Fruit fly (Drosophila melanogaster) whole organism, embryonic: ENCODE results near the gene p24-1.

ENCODE experiments used
- Asciz ChIP-seq: fragments of 200-800 bp; sonication (Bioruptor generic); optimal IDR thresholded peaks from 2 replicates; lab custom pipeline; 2017; ENCODE audit warnings: missing biosample characterization, mild to moderate bottlenecking, missing genetic modification characterization, missing genetic modification reagents
- CG10462 ChIP-seq: fragments of 200-800 bp; sonication (Bioruptor generic); optimal IDR thresholded peaks from 2 replicates; lab custom pipeline; 2016; ENCODE audit warnings: missing biosample characterization, missing genetic modification characterization
- CG11085 ChIP-seq: fragments of 200-800 bp; sonication (Bioruptor generic); IDR thresholded peaks from 2 replicates; pipeline ENCODE4 v1.3.6; 2022; ENCODE audit warnings: missing biosample characterization, missing genetic modification characterization
- CG12071 ChIP-seq: fragments of 200-800 bp; sonication (Bioruptor generic); optimal IDR thresholded peaks from 3 replicates; lab custom pipeline; 2018; ENCODE audit warnings: missing biosample characterization, mild to moderate bottlenecking, missing genetic modification characterization
- CG12391 ChIP-seq: fragments of 200-800 bp; sonication (Bioruptor generic); optimal IDR thresholded peaks from 3 replicates; lab custom pipeline; 2018; ENCODE audit warnings: missing biosample characterization, mild to moderate bottlenecking, missing genetic modification characterization, moderate library complexity
- CG12659 ChIP-seq: fragments of 200-800 bp; sonication (Bioruptor generic); optimal IDR thresholded peaks from 3 replicates; lab custom pipeline; 2017; ENCODE audit warnings: mild to moderate bottlenecking, missing biosample characterization, missing genetic modification reagents, missing genetic modification characterization
- CG13287 ChIP-seq: fragments of 200-800 bp; sonication (Bioruptor generic); IDR thresholded peaks from 2 replicates; pipeline ENCODE4 v1.3.6; 2022; ENCODE audit warnings: missing biosample characterization, missing genetic modification characterization; ENCODE audit not compliant: partially characterized antibody
- CG13296 ChIP-seq: fragments of 200-800 bp; sonication (Bioruptor generic); optimal IDR thresholded peaks from 3 replicates; lab custom pipeline; 2018; ENCODE audit warnings: missing biosample characterization, mild to moderate bottlenecking, missing genetic modification characterization
- CG13424 ChIP-seq: fragments of 200-800 bp; sonication (Bioruptor generic); optimal IDR thresholded peaks from 2 replicates; lab custom pipeline; 2019; ENCODE audit warnings: missing biosample characterization, mild to moderate bottlenecking, missing genetic modification characterization, moderate library complexity
- CG15601 ChIP-seq: fragments of 200-800 bp; sonication (Bioruptor generic); optimal IDR thresholded peaks from 3 replicates; lab custom pipeline; 2019; ENCODE audit warnings: missing biosample characterization, mild to moderate bottlenecking, missing genetic modification characterization, moderate library complexity
- CG17361 ChIP-seq: fragments of 200-800 bp; sonication (Bioruptor generic); IDR thresholded peaks from 3 replicates; pipeline ENCODE4 v1.3.6; 2022; ENCODE audit warnings: missing biosample characterization, missing genetic modification characterization
- CG18476 ChIP-seq: fragments of 200-800 bp; sonication (Bioruptor generic); optimal IDR thresholded peaks from 2 replicates; lab custom pipeline; 2016; ENCODE audit warnings: missing biosample characterization, mild to moderate bottlenecking, missing genetic modification characterization
- CG18764 ChIP-seq: fragments of 200-800 bp; sonication (Bioruptor generic); optimal IDR thresholded peaks from 3 replicates; lab custom pipeline; 2016; ENCODE audit warnings: missing biosample characterization, missing genetic modification characterization
- CG2202 ChIP-seq: fragments of 200-800 bp; sonication (Bioruptor generic); optimal IDR thresholded peaks from 2 replicates; lab custom pipeline; 2018; ENCODE audit warnings: missing biosample characterization, mild to moderate bottlenecking, missing genetic modification characterization
- CG33213 ChIP-seq: fragments of 200-800 bp; sonication (Bioruptor generic); optimal IDR thresholded peaks from 3 replicates; lab custom pipeline; 2016; ENCODE audit warnings: missing biosample characterization, missing genetic modification characterization
- CG42726 ChIP-seq: fragments of 200-800 bp; sonication (Bioruptor generic); IDR thresholded peaks from 2 replicates; pipeline ENCODE4 v1.3.6; 2022; ENCODE audit warnings: missing biosample characterization, missing genetic modification characterization; ENCODE audit not compliant: partially characterized antibody
- CG4360 ChIP-seq: fragments of 200-800 bp; sonication (Bioruptor generic); IDR thresholded peaks from 2 replicates; pipeline ENCODE4 v1.3.6; 2022; ENCODE audit warnings: missing biosample characterization, missing genetic modification characterization
- CG4424 ChIP-seq: fragments of 200-800 bp; sonication (Bioruptor generic); optimal IDR thresholded peaks from 3 replicates; lab custom pipeline; 2016; ENCODE audit warnings: missing biosample characterization, missing genetic modification characterization
- CG5245 ChIP-seq: fragments of 200-800 bp; sonication (Bioruptor generic); optimal IDR thresholded peaks from 3 replicates; lab custom pipeline; 2016; ENCODE audit warnings: missing biosample characterization, missing genetic modification characterization
- CG7372 ChIP-seq: fragments of 200-800 bp; sonication (Bioruptor generic); IDR thresholded peaks from 2 replicates; pipeline ENCODE4 v1.3.6; 2022; ENCODE audit warnings: missing biosample characterization, missing genetic modification characterization
- CG7556 ChIP-seq: fragments of 200-800 bp; sonication (Bioruptor generic); optimal IDR thresholded peaks from 2 replicates; lab custom pipeline; 2017; ENCODE audit warnings: missing biosample characterization, mild to moderate bottlenecking, missing genetic modification characterization
- CG8290 ChIP-seq, 3 experiments: fragments of 200-800 bp; sonication (Bioruptor generic); optimal IDR thresholded peaks; 2 replicates each; lab custom pipeline; 2016 to 2019; ENCODE audit warnings: missing biosample characterization in 3 of 3, missing genetic modification characterization in 3 of 3, mild to moderate bottlenecking in 2 of 3, moderate library complexity in 1 of 3
- CG9797 ChIP-seq: fragments of 200-800 bp; sonication (Bioruptor generic); optimal IDR thresholded peaks from 3 replicates; lab custom pipeline; 2018; ENCODE audit warnings: missing biosample characterization, mild to moderate bottlenecking, missing genetic modification characterization
- D19A ChIP-seq: fragments of 200-800 bp; optimal IDR thresholded peaks from 3 replicates; lab custom pipeline; 2019; ENCODE audit warnings: missing biosample characterization, mild to moderate bottlenecking, missing genetic modification characterization, moderate library complexity
- Ets97D ChIP-seq: fragments of 200-800 bp; sonication (Bioruptor generic); optimal IDR thresholded peaks from 3 replicates; lab custom pipeline; 2016; ENCODE audit warnings: missing biosample characterization, missing genetic modification characterization
- Fer3 ChIP-seq: fragments of 200-800 bp; sonication (Bioruptor generic); optimal IDR thresholded peaks from 2 replicates; lab custom pipeline; 2018; ENCODE audit warnings: missing biosample characterization, mild to moderate bottlenecking, missing genetic modification characterization, moderate library complexity
- HmgD ChIP-seq: fragments of 200-800 bp; sonication (Bioruptor generic); optimal IDR thresholded peaks from 3 replicates; lab custom pipeline; 2016; ENCODE audit warnings: missing biosample characterization, missing genetic modification characterization
- Hr51 ChIP-seq, 2 experiments: fragments of 200-800 bp; sonication (Bioruptor generic); optimal IDR thresholded peaks; 2 replicates in 1 of 2; 3 replicates in 1 of 2; lab custom pipeline; 2016 to 2018; ENCODE audit warnings: missing biosample characterization in 2 of 2, missing genetic modification characterization in 2 of 2, mild to moderate bottlenecking in 1 of 2, moderate library complexity in 1 of 2
- Mrtf ChIP-seq: fragments of 200-800 bp; sonication (Bioruptor generic); IDR thresholded peaks from 3 replicates; pipeline ENCODE4 v1.3.6; 2022; ENCODE audit warnings: missing biosample characterization, missing genetic modification characterization
- Optix ChIP-seq: fragments of 200-800 bp; sonication (Bioruptor generic); IDR thresholded peaks from 3 replicates; pipeline ENCODE4 v1.3.6; 2022; ENCODE audit warnings: missing biosample characterization, missing genetic modification characterization
- Sry-β ChIP-seq: fragments of 200-800 bp; sonication (Bioruptor generic); optimal IDR thresholded peaks from 2 replicates; lab custom pipeline; 2018; ENCODE audit warnings: missing biosample characterization, mild to moderate bottlenecking, missing genetic modification characterization, moderate library complexity
- amos ChIP-seq: fragments of 200-800 bp; sonication (Bioruptor generic); IDR thresholded peaks from 2 replicates; pipeline ENCODE4 v1.3.6; 2022; ENCODE audit warnings: missing biosample characterization, missing genetic modification characterization; ENCODE audit not compliant: partially characterized antibody
- ato ChIP-seq: fragments of 200-800 bp; sonication (Bioruptor generic); IDR thresholded peaks from 2 replicates; pipeline ENCODE4 v1.3.6; 2022; ENCODE audit warnings: missing biosample characterization, missing genetic modification characterization; ENCODE audit not compliant: partially characterized antibody
- bowl ChIP-seq: fragments of 200-800 bp; sonication (Bioruptor generic); IDR thresholded peaks from 2 replicates; pipeline ENCODE4 v1.3.6; 2022; ENCODE audit warnings: missing biosample characterization, missing genetic modification characterization
- chn ChIP-seq: fragments of 200-800 bp; sonication (Bioruptor generic); optimal IDR thresholded peaks from 2 replicates; lab custom pipeline; 2016; ENCODE audit warnings: missing biosample characterization, missing genetic modification characterization
- ci ChIP-seq: fragments of 200-800 bp; sonication (Bioruptor generic); IDR thresholded peaks from 3 replicates; pipeline ENCODE4 v1.3.6; 2022; ENCODE audit warnings: missing biosample characterization, missing genetic modification characterization
- crp ChIP-seq, 2 experiments: fragments of 200-800 bp; sonication (Bioruptor generic); optimal IDR thresholded peaks; 2 replicates in 1 of 2; 3 replicates in 1 of 2; lab custom pipeline; 2017; ENCODE audit warnings: missing biosample characterization in 2 of 2, missing genetic modification characterization in 2 of 2, mild to moderate bottlenecking in 1 of 2, moderate library complexity in 1 of 2
- dmrt11E ChIP-seq: fragments of 200-800 bp; sonication (Bioruptor generic); optimal IDR thresholded peaks from 3 replicates; lab custom pipeline; 2018; ENCODE audit warnings: missing biosample characterization, mild to moderate bottlenecking, missing genetic modification characterization, moderate library complexity
- fru ChIP-seq: fragments of >200 bp; optimal IDR thresholded peaks from 2 replicates; lab custom pipeline; 2017
- gcm ChIP-seq: fragments of 200-800 bp; sonication (Bioruptor generic); optimal IDR thresholded peaks from 2 replicates; lab custom pipeline; 2019; ENCODE audit warnings: missing biosample characterization, mild to moderate bottlenecking, missing genetic modification characterization, moderate library complexity
- gt ChIP-seq: fragments of 200-800 bp; sonication (Bioruptor generic); IDR thresholded peaks from 2 replicates; pipeline ENCODE4 v1.3.6; 2022; ENCODE audit warnings: missing biosample characterization, missing genetic modification characterization
- ham ChIP-seq: fragments of 200-800 bp; sonication (Bioruptor generic); IDR thresholded peaks from 2 replicates; pipeline ENCODE4 v1.3.6; 2022; ENCODE audit warnings: missing biosample characterization, missing genetic modification characterization
- hth ChIP-seq: fragments of >200 bp; optimal IDR thresholded peaks from 2 replicates; lab custom pipeline; 2017; ENCODE audit warnings: inconsistent platforms
- ind ChIP-seq: fragments of 200-800 bp; sonication (Bioruptor generic); optimal IDR thresholded peaks from 3 replicates; lab custom pipeline; 2016; ENCODE audit warnings: missing biosample characterization, missing genetic modification characterization
- klu ChIP-seq: fragments of 200-800 bp; sonication (Bioruptor generic); IDR thresholded peaks from 2 replicates; pipeline ENCODE4 v1.3.6; 2022; ENCODE audit warnings: missing biosample characterization, missing genetic modification characterization
- peb ChIP-seq: fragments of 200-800 bp; sonication (Bioruptor generic); IDR thresholded peaks from 2 replicates; pipeline ENCODE4 v1.3.6; 2022; ENCODE audit warnings: missing biosample characterization, missing genetic modification characterization
- pita ChIP-seq: fragments of 200-800 bp; sonication (Bioruptor generic); optimal IDR thresholded peaks from 2 replicates; lab custom pipeline; 2017; ENCODE audit warnings: missing biosample characterization, mild to moderate bottlenecking, missing genetic modification characterization
- sim ChIP-seq: fragments of 200-800 bp; sonication (Bioruptor generic); IDR thresholded peaks from 2 replicates; pipeline ENCODE4 v1.3.6; 2022; ENCODE audit warnings: missing biosample characterization, missing genetic modification characterization
- tup ChIP-seq: fragments of 200-800 bp; sonication (Bioruptor generic); optimal IDR thresholded peaks from 2 replicates; lab custom pipeline; 2016; ENCODE audit warnings: missing biosample characterization, mild to moderate bottlenecking, missing genetic modification characterization, moderate library complexity
- usp ChIP-seq: fragments of >200 bp; optimal IDR thresholded peaks from 2 replicates; lab custom pipeline; 2017; ENCODE audit warnings: missing biosample characterization, missing genetic modification characterization

p24-1 gene

DNA sequence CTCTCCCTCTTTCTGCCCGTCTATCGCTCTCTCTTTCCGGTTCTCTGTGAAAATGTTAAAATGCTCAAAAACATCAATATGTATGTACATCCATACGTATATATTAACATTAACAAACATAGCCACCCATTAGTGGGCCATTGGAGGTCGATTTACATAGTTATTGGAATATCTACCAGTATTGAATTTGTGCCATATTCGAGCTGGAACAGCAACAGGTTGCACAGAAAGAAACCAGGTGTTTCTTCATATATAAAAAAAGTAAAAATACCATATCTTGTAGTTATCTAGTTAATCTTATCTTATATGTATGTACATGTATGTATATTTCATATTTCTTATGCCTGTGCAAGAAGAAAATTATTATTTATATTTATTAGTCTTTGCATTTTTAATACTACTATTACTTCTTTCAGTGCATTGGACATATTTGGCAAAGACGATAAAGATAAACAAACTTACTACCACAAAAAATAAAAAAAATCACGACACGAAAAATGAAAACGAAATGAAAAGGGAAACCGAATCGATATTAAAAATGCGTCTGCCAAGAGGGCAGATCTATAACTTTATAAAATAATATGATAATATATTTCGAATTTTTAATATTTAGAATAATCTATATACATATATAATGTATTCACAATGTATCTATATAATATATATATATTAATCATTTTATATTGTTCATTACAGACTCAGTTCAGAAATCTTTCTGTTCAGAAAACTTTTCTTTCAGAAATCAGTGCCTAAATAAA, 3.6 kb downstream of the p24-1 start (continued):
- TF ChIP-seq amos: no peak
- TF ChIP-seq CG18476 (GFP tag; lab: Kevin White, UChicago): peak; percentile 15
- TF ChIP-seq D19A (tag; lab: Kevin White, UChicago): peak; percentile 42
- TF ChIP-seq CG18764 (GFP tag; lab: Kevin White, UChicago): no peak
- TF ChIP-seq klu (GFP tag; lab: Robert Waterston, UW): no peak
- peak; percentile 63 for TF ChIP-seq Asciz
- TF ChIP-seq crp (GFP tag; optimal IDR thresholded peaks at IDR 0.05; lab: Kevin White, UChicago): no peak
- no peak for TF ChIP-seq CG13287 (GFP tag; lab: Robert Waterston, UW)
- no peak for TF ChIP-seq tup (GFP tag; lab: Kevin White, UChicago)
- no peak for TF ChIP-seq hth
- TF ChIP-seq CG9797: no peak
- no peak for TF ChIP-seq fru
- no peak for TF ChIP-seq CG7372 (GFP tag; lab: Robert Waterston, UW)
- TF ChIP-seq CG12659 (GFP tag; lab: Kevin White, UChicago): peak; percentile 34
- no peak for TF ChIP-seq usp (GFP tag; lab: Kevin White, UChicago)
- no peak for TF ChIP-seq Mrtf
- TF ChIP-seq Ets97D (GFP tag; lab: Kevin White, UChicago): no peak
- no peak for TF ChIP-seq gt
- peak; percentile 49 for TF ChIP-seq CG12391 (tag; lab: Kevin White, UChicago)
- TF ChIP-seq CG42726 (GFP tag; lab: Robert Waterston, UW): no peak
- peak; percentile 16 for TF ChIP-seq gcm (GFP tag; lab: Kevin White, UChicago)
- TF ChIP-seq CG4360 (GFP tag; lab: Robert Waterston, UW): no peak
- peak; percentile 48 for TF ChIP-seq Fer3
- no peak for TF ChIP-seq Optix (GFP tag; lab: Robert Waterston, UW)
- TF ChIP-seq peb (GFP tag; lab: Robert Waterston, UW): no peak
- no peak for TF ChIP-seq ato (GFP tag; lab: Robert Waterston, UW)
- no peak for TF ChIP-seq CG8290 (GFP tag; optimal IDR thresholded peaks at IDR 0.05; lab: Kevin White, UChicago)
- peak in 1 of 2 experiments; percentile 51 for TF ChIP-seq CG8290 (tag; optimal IDR thresholded peaks at IDR 0.05; lab: Kevin White, UChicago)
- TF ChIP-seq ci (GFP tag; lab: Robert Waterston, UW): no peak
- no peak for TF ChIP-seq sim (GFP tag; lab: Robert Waterston, UW)
- TF ChIP-seq dmrt11E (tag; lab: Kevin White, UChicago): no peak
- no peak for TF ChIP-seq bowl (GFP tag; lab: Robert Waterston, UW)
- peak; percentile 47 for TF ChIP-seq CG13424 (tag; lab: Kevin White, UChicago)
- TF ChIP-seq pita (GFP tag; lab: Kevin White, UChicago): no peak
- peak; percentile 23 for TF ChIP-seq CG13296
- no peak for TF ChIP-seq CG5245
- no peak for TF ChIP-seq CG15601 (tag; lab: Kevin White, UChicago)
- TF ChIP-seq chn (GFP tag; lab: Kevin White, UChicago): no peak
- TF ChIP-seq CG11085 (GFP tag; lab: Robert Waterston, UW): no peak
- TF ChIP-seq ham (GFP tag; lab: Robert Waterston, UW): no peak
- TF ChIP-seq CG4424 (GFP tag; lab: Kevin White, UChicago): peak; percentile 25
- TF ChIP-seq Sry-β (GFP tag; lab: Kevin White, UChicago): no peak
- TF ChIP-seq ind: peak; percentile 13
- TF ChIP-seq CG10462 (GFP tag; lab: Kevin White, UChicago): no peak
- TF ChIP-seq CG33213 (GFP tag; lab: Kevin White, UChicago): no peak
- no peak for TF ChIP-seq CG2202 (tag; lab: Kevin White, UChicago)
- no peak for TF ChIP-seq HmgD (GFP tag; lab: Kevin White, UChicago)
- TF ChIP-seq CG7556 (GFP tag; lab: Kevin White, UChicago): peak; percentile 30
- TF ChIP-seq Hr51 (GFP tag; optimal IDR thresholded peaks at IDR 0.05; lab: Kevin White, UChicago): peak in 1 of 2 experiments; percentile 78
- TF ChIP-seq CG12071: peak; percentile 4
- peak; percentile 54; the same call in 2 of the 3 replicates for TF ChIP-seq CG17361 (GFP tag; lab: Robert Waterston, UW)
